Fruit fly (Drosophila melanogaster): ENCODE data around the gene spz5.

dm6 chr3L:2881582-2881981, 10.4 kb downstream of the spz5 start:
- TF ChIP-seq cnc (optimal IDR thresholded peaks at IDR 0.05) (no peak), ovo (GFP tag; optimal IDR thresholded peaks at IDR 0.05) (no peak), CG33017 (tag; optimal IDR thresholded peaks at IDR 0.05) (no peak), Hr96 (GFP tag; optimal IDR thresholded peaks at IDR 0.05) (no peak), Clk (GFP tag; optimal IDR thresholded peaks at IDR 0.05) (no peak), toe (GFP tag; optimal IDR thresholded peaks at IDR 0.05) (no peak), kay (GFP tag; ENCODE audit: borderline replicate concordance) (no peak), CG12768 (GFP tag; optimal IDR thresholded peaks at IDR 0.05) (no peak), CG7045 (GFP tag; optimal IDR thresholded peaks at IDR 0.05) (no peak), Mnt (GFP tag; optimal IDR thresholded peaks at IDR 0.05) (no peak)

Measured in whole organism, adult.